Worm (Caenorhabditis elegans) whole organism, L3 larva: ENCODE measurements around the gene T09F5.20.
A peak's percentile ranks its signal among the peaks of the same experiment; 100 is the strongest.

ENCODE experiments used
- ZK546.5 ChIP-seq: sonication (generic microtip); optimal IDR thresholded peaks from 2 replicates; lab custom pipeline; 2017; ENCODE audit warnings: missing biosample characterization, missing genetic modification characterization
- aly-2 ChIP-seq: fragments of 150-350 bp; optimal IDR thresholded peaks from 2 replicates; lab custom pipeline; 2014; ENCODE audit warnings: missing biosample characterization, missing genetic modification characterization
- ama-1 ChIP-seq: fragments of 150-350 bp; optimal IDR thresholded peaks from 2 replicates; lab custom pipeline; 2018
- ceh-16 ChIP-seq: sonication (generic microtip); optimal IDR thresholded peaks from 2 replicates; lab custom pipeline; 2017; ENCODE audit warnings: missing biosample characterization, missing genetic modification characterization
- ceh-28 ChIP-seq: fragments of 150-350 bp; optimal IDR thresholded peaks from 2 replicates; lab custom pipeline; 2014; ENCODE audit warnings: missing biosample characterization, missing genetic modification reagents, missing genetic modification characterization
- ceh-82 ChIP-seq: fragments of 150-350 bp; optimal IDR thresholded peaks from 2 replicates; lab custom pipeline; 2014; ENCODE audit warnings: missing biosample characterization, missing genetic modification characterization
- ceh-9 ChIP-seq: sonication (generic microtip); optimal IDR thresholded peaks from 2 replicates; lab custom pipeline; 2018; ENCODE audit warnings: missing biosample characterization, missing genetic modification characterization
- egl-27 ChIP-seq: sonication (generic microtip); optimal IDR thresholded peaks from 4 replicates; lab custom pipeline; 2017; ENCODE audit warnings: missing biosample characterization, missing genetic modification reagents, missing genetic modification characterization
- egl-5 ChIP-seq: fragments of 150-350 bp; optimal IDR thresholded peaks from 2 replicates; lab custom pipeline; 2017; ENCODE audit warnings: missing biosample characterization, missing genetic modification reagents, missing genetic modification characterization, inconsistent platforms
- elt-2 ChIP-seq: sonication (generic microtip); optimal IDR thresholded peaks from 2 replicates; lab custom pipeline; 2016; ENCODE audit warnings: missing genetic modification reagents, mild to moderate bottlenecking, missing genetic modification characterization, missing compliant biosample characterization
- elt-3 ChIP-seq, 3 experiments: fragments of 150-350 bp in 1 of 3; sonication (generic microtip) in 2 of 3; optimal IDR thresholded peaks; 2 replicates in 2 of 3; 4 replicates in 1 of 3; lab custom pipeline; 2014 to 2017; ENCODE audit warnings: missing biosample characterization in 3 of 3, missing genetic modification characterization in 3 of 3
- eor-1 ChIP-seq, 2 experiments: fragments of 150-350 bp; optimal IDR thresholded peaks; 2 replicates each; lab custom pipeline; 2014 to 2018; ENCODE audit warnings: missing biosample characterization in 2 of 2, missing genetic modification characterization in 2 of 2
- fkh-10 ChIP-seq: sonication (generic microtip); optimal IDR thresholded peaks from 2 replicates; lab custom pipeline; 2017; ENCODE audit warnings: missing biosample characterization, missing genetic modification reagents, missing genetic modification characterization
- fkh-2 ChIP-seq: fragments of 150-350 bp; optimal IDR thresholded peaks from 2 replicates; lab custom pipeline; 2014; ENCODE audit warnings: missing biosample characterization, missing genetic modification reagents, missing genetic modification characterization
- fos-1 ChIP-seq: fragments of 150-350 bp; optimal IDR thresholded peaks from 2 replicates; lab custom pipeline; 2014; ENCODE audit warnings: missing biosample characterization, missing genetic modification characterization
- hmg-11 ChIP-seq: sonication (generic microtip); optimal IDR thresholded peaks from 2 replicates; lab custom pipeline; 2016; ENCODE audit warnings: missing genetic modification characterization, missing compliant biosample characterization
- jun-1 ChIP-seq: fragments of 150-350 bp; optimal IDR thresholded peaks from 2 replicates; lab custom pipeline; 2014; ENCODE audit warnings: missing biosample characterization, missing genetic modification reagents, missing genetic modification characterization
- lin-15B ChIP-seq: fragments of 150-350 bp; optimal IDR thresholded peaks from 2 replicates; lab custom pipeline; 2014; ENCODE audit warnings: missing biosample characterization, missing genetic modification characterization
- lin-39 ChIP-seq: fragments of 150-350 bp; optimal IDR thresholded peaks from 2 replicates; lab custom pipeline; 2018; ENCODE audit warnings: missing biosample characterization, missing genetic modification reagents, missing genetic modification characterization
- lsy-12 ChIP-seq: sonication (generic microtip); optimal IDR thresholded peaks from 2 replicates; lab custom pipeline; 2016; ENCODE audit warnings: mild to moderate bottlenecking, missing genetic modification characterization, missing compliant biosample characterization
- mdl-1 ChIP-seq: fragments of 150-350 bp; optimal IDR thresholded peaks from 2 replicates; lab custom pipeline; 2014; ENCODE audit warnings: missing biosample characterization, missing genetic modification characterization
- mml-1 ChIP-seq: fragments of 150-350 bp; sonication (generic microtip); optimal IDR thresholded peaks from 3 replicates; lab custom pipeline; 2014; ENCODE audit warnings: missing biosample characterization, missing genetic modification characterization
- nfya-1 ChIP-seq: sonication (generic microtip); optimal IDR thresholded peaks from 2 replicates; lab custom pipeline; 2017; ENCODE audit warnings: missing genetic modification characterization, mild to moderate bottlenecking, missing compliant biosample characterization, antibody characterized with exemption, moderate library complexity; ENCODE audit not compliant: insufficient read depth
- nhr-11 ChIP-seq: fragments of 150-350 bp; optimal IDR thresholded peaks from 2 replicates; lab custom pipeline; 2014; ENCODE audit warnings: missing biosample characterization, missing genetic modification characterization
- nhr-12 ChIP-seq: fragments of 150-350 bp; optimal IDR thresholded peaks from 2 replicates; lab custom pipeline; 2014; ENCODE audit warnings: missing biosample characterization, missing genetic modification characterization
- nhr-237 ChIP-seq: fragments of 150-350 bp; optimal IDR thresholded peaks from 2 replicates; lab custom pipeline; 2014; ENCODE audit warnings: missing biosample characterization, missing genetic modification characterization
- nhr-25 ChIP-seq: sonication (generic microtip); optimal IDR thresholded peaks from 2 replicates; lab custom pipeline; 2017; ENCODE audit warnings: missing biosample characterization, missing genetic modification characterization
- nhr-28 ChIP-seq: fragments of 150-350 bp; optimal IDR thresholded peaks from 2 replicates; lab custom pipeline; 2014; ENCODE audit warnings: missing biosample characterization, missing genetic modification characterization
- nhr-43 ChIP-seq: sonication (generic microtip); optimal IDR thresholded peaks from 2 replicates; lab custom pipeline; 2016; ENCODE audit warnings: mild to moderate bottlenecking, missing genetic modification characterization, missing compliant biosample characterization; ENCODE audit not compliant: poor library complexity, severe bottlenecking
- nhr-67 ChIP-seq: fragments of 150-350 bp; optimal IDR thresholded peaks from 2 replicates; lab custom pipeline; 2014; ENCODE audit warnings: missing biosample characterization, missing genetic modification characterization
- nhr-76 ChIP-seq: fragments of 150-350 bp; sonication (generic microtip); optimal IDR thresholded peaks from 5 replicates; lab custom pipeline; 2014; ENCODE audit warnings: missing biosample characterization, missing genetic modification characterization
- pha-4 ChIP-seq: fragments of 150-350 bp; optimal IDR thresholded peaks from 2 replicates; lab custom pipeline; 2014; ENCODE audit warnings: missing biosample characterization, missing genetic modification reagents, missing genetic modification characterization
- pqm-1 ChIP-seq: fragments of 150-350 bp; optimal IDR thresholded peaks from 2 replicates; lab custom pipeline; 2017; ENCODE audit warnings: missing biosample characterization, missing genetic modification characterization, inconsistent platforms
- skn-1 ChIP-seq: fragments of 150-350 bp; optimal IDR thresholded peaks from 2 replicates; lab custom pipeline; 2014; ENCODE audit warnings: missing biosample characterization, missing genetic modification characterization
- snpc-4 ChIP-seq: fragments of 150-350 bp; optimal IDR thresholded peaks from 2 replicates; lab custom pipeline; 2014; ENCODE audit warnings: missing biosample characterization, missing genetic modification characterization
- tbx-2 ChIP-seq: sonication (generic microtip); optimal IDR thresholded peaks from 2 replicates; lab custom pipeline; 2016; ENCODE audit warnings: mild to moderate bottlenecking, missing genetic modification characterization, missing compliant biosample characterization
- unc-39 ChIP-seq: sonication (generic microtip); optimal IDR thresholded peaks from 4 replicates; lab custom pipeline; 2017; ENCODE audit warnings: missing biosample characterization, missing genetic modification characterization
- unc-62 ChIP-seq: fragments of 150-350 bp; sonication (generic microtip); optimal IDR thresholded peaks from 4 replicates; lab custom pipeline; 2014; ENCODE audit warnings: missing biosample characterization, missing genetic modification reagents, missing genetic modification characterization
- zag-1 ChIP-seq: fragments of 150-350 bp; optimal IDR thresholded peaks from 2 replicates; lab custom pipeline; 2014; ENCODE audit warnings: missing biosample characterization, missing genetic modification characterization
- ztf-11 ChIP-seq: fragments of 150-350 bp; optimal IDR thresholded peaks from 2 replicates; lab custom pipeline; 2014; ENCODE audit warnings: missing biosample characterization, missing genetic modification characterization
- ztf-4 ChIP-seq: fragments of 150-350 bp; optimal IDR thresholded peaks from 2 replicates; lab custom pipeline; 2014; ENCODE audit warnings: missing biosample characterization, missing genetic modification characterization

T09F5.20 gene

ce11 chrV:15147776-15148175 lies at the start of gene T09F5.20:
Gene T09F5.20, minus strand, starts transcription at chrV:15147876.
- TF ChIP-seq nhr-28 (tag; lab: Kevin White, UChicago) = no peak
- TF ChIP-seq nhr-67 (tag; lab: Kevin White, UChicago) = no peak
- no peak for TF ChIP-seq snpc-4 (tag; lab: Kevin White, UChicago)
- TF ChIP-seq pha-4 = no peak
- no peak for TF ChIP-seq unc-39 (tag; lab: Kevin White, UChicago)
- TF ChIP-seq ama-1 (lab: Kevin White, UChicago) = no peak
- no peak for TF ChIP-seq pqm-1

ce11 chrV:15193909-15194308 lies 46.2 kb upstream of the T09F5.20 start, which contains the start of gene Y75B12B.13:
Gene Y75B12B.13, minus strand, starts transcription at chrV:15194009.
- TF ChIP-seq egl-27 (tag; lab: Kevin White, UChicago) (no peak), eor-1 (tag; optimal IDR thresholded peaks at IDR 0.05; lab: Kevin White, UChicago) (no peak), ztf-11 (tag; lab: Kevin White, UChicago) (no peak), lsy-12 (no peak), nhr-11 (no peak), pqm-1 (no peak), nhr-28 (tag; lab: Kevin White, UChicago) (no peak), nhr-12 (tag; lab: Kevin White, UChicago) (no peak), ceh-28 (tag; lab: Kevin White, UChicago) (no peak), nhr-67 (tag; lab: Kevin White, UChicago) (no peak), nfya-1 (tag; lab: Kevin White, UChicago) (no peak), ZK546.5 (no peak), nhr-237 (no peak), elt-3 (tag; optimal IDR thresholded peaks at IDR 0.05; lab: Kevin White, UChicago) (no peak), hmg-11 (tag; lab: Kevin White, UChicago) (no peak), lin-15B (tag; lab: Kevin White, UChicago) (no peak), ceh-82 (tag; lab: Kevin White, UChicago) (no peak)
- TF ChIP-seq, all 47 proteins: peak for 0

ce11 chrV:15192377-15192776 lies 44.7 kb upstream of the T09F5.20 start, which contains the start of gene plc-2:
Gene plc-2, plus strand, starts transcription at chrV:15192572.
- no peak for TF ChIP-seq lin-15B (tag; lab: Kevin White, UChicago)
- TF ChIP-seq nhr-11 = no peak
- no peak for TF ChIP-seq lin-39 (tag; lab: Kevin White, UChicago)
- TF ChIP-seq aly-2 (tag; lab: Kevin White, UChicago) = no peak
- peak; percentile 47 for TF ChIP-seq jun-1 (tag; lab: Kevin White, UChicago)
- no peak for TF ChIP-seq skn-1 (tag; lab: Kevin White, UChicago)
- peak; percentile 78 for TF ChIP-seq pqm-1
- TF ChIP-seq nhr-25 = no peak
- TF ChIP-seq unc-62 (GFP tag; lab: Kevin White, UChicago) = no peak
- TF ChIP-seq elt-2 (tag; lab: Kevin White, UChicago) = peak; percentile 82
- TF ChIP-seq egl-27 (tag; lab: Kevin White, UChicago) = no peak
- peak; percentile 44 for TF ChIP-seq pha-4
- no peak for TF ChIP-seq lsy-12
- TF ChIP-seq ceh-82 (tag; lab: Kevin White, UChicago) = no peak
- no peak for TF ChIP-seq egl-5

DNA sequence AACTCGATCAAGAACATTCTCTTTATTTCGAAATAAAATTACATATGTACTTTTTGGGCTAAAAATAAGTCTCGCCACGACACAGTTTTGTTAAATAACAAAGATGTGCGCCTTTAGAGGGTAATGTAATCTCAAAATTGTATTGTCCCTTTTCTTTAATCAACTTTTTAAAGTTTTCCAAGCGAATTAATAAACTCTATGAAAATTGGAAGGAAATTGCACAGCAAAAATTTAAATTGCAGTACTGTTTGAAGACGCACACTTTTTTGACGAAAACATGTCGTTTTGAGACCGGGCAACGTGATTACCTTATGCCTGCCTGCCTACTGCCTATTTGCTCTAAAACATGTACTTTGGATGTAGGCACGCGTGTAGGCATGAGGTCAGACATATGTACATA lies 44.3 kb upstream of the T09F5.20 start:
- no peak for TF ChIP-seq nhr-43 (tag; lab: Kevin White, UChicago)
- TF ChIP-seq fkh-2 = no peak
- TF ChIP-seq nhr-76 (tag; lab: Kevin White, UChicago) = no peak
- no peak for TF ChIP-seq ztf-4
- no peak for TF ChIP-seq egl-5
- TF ChIP-seq ceh-16 = no peak
- TF ChIP-seq lin-39 (tag; lab: Kevin White, UChicago) = no peak
- TF ChIP-seq mml-1 (tag; lab: Kevin White, UChicago) = no peak
- no peak for TF ChIP-seq nhr-25
- no peak for TF ChIP-seq fkh-10
- TF ChIP-seq, all 47 proteins: peak for 0

DNA sequence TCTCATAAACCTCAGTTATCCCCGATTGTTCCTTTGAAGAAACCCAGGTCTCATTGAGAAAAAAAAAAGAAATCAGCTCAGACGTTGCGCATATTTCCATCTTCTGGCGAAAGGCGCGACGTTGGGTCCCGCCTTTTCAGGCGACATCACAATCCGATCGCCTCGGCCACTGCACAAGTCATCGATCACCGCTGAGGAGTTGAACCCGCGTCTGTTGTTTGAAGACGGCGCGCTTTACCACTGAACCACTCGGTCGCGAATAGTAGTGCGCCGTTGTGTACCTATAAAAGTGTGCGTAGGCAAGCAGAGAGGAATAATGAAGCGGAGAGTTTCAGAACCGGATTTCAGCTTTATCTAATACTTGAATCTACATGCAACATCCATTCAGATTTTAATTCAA lies 43.2 kb upstream of the T09F5.20 start, which contains the start of gene Y75B12B.11:
Y75B12B.11 (plus strand) TSS at position 394 of the 400 bp plus-strand sequence.
- TF ChIP-seq egl-5 (no peak), fos-1 (tag; lab: Kevin White, UChicago) (peak; percentile 61), hmg-11 (tag; lab: Kevin White, UChicago) (peak; percentile 76), skn-1 (tag; lab: Kevin White, UChicago) (peak; percentile 81), nhr-43 (tag; lab: Kevin White, UChicago) (peak; percentile 75), pqm-1 (peak; percentile 42), elt-2 (tag; lab: Kevin White, UChicago) (peak; percentile 69), nhr-25 (peak; percentile 84), lin-39 (tag; lab: Kevin White, UChicago) (peak; percentile 76), zag-1 (tag; lab: Kevin White, UChicago) (no peak), jun-1 (tag; lab: Kevin White, UChicago) (peak; percentile 40), mdl-1 (tag; lab: Kevin White, UChicago) (no peak), ZK546.5 (no peak), ceh-82 (tag; lab: Kevin White, UChicago) (peak; percentile 10), lsy-12 (peak; percentile 87), aly-2 (tag; lab: Kevin White, UChicago) (peak; percentile 45), nfya-1 (tag; lab: Kevin White, UChicago) (peak; percentile 71), lin-15B (tag; lab: Kevin White, UChicago) (peak; percentile 54), ceh-9 (tag; lab: Kevin White, UChicago) (no peak), eor-1 (tag; optimal IDR thresholded peaks at IDR 0.05; lab: Kevin White, UChicago) (no peak), ama-1 (lab: Kevin White, UChicago) (peak; percentile 94), tbx-2 (peak; percentile 82), fkh-10 (no peak), elt-3 (tag; optimal IDR thresholded peaks at IDR 0.05; lab: Kevin White, UChicago) (no peak), ztf-11 (tag; lab: Kevin White, UChicago) (no peak), nhr-28 (tag; lab: Kevin White, UChicago) (no peak), pha-4 (peak; percentile 74), ceh-28 (tag; lab: Kevin White, UChicago) (no peak), snpc-4 (tag; lab: Kevin White, UChicago) (no peak), mml-1 (tag; lab: Kevin White, UChicago) (no peak)
